Fruit fly (Drosophila melanogaster) whole organism, embryonic: ENCODE measurements around the gene CG14410.
A peak's percentile ranks its signal among the peaks of the same experiment; 100 is the strongest.

Experiments
- Abd-B ChIP-seq: fragments of 200-800 bp; sonication (Bioruptor generic); optimal IDR thresholded peaks from 2 replicates; lab custom pipeline; 2018; ENCODE audit warnings: missing biosample characterization, mild to moderate bottlenecking, missing genetic modification characterization, moderate library complexity
- Ada2b ChIP-seq: fragments of 200-800 bp; sonication (Bioruptor generic); IDR thresholded peaks from 2 replicates; pipeline ENCODE4 v1.3.6; 2022; ENCODE audit warnings: missing biosample characterization, missing genetic modification characterization
- Blimp-1 ChIP-seq: fragments of 200-800 bp; sonication (Bioruptor generic); optimal IDR thresholded peaks from 3 replicates; lab custom pipeline; 2018; ENCODE audit warnings: missing biosample characterization, missing genetic modification characterization, mild to moderate bottlenecking, moderate library complexity, missing genetic modification reagents
- CG10462 ChIP-seq: fragments of 200-800 bp; sonication (Bioruptor generic); optimal IDR thresholded peaks from 2 replicates; lab custom pipeline; 2016; ENCODE audit warnings: missing biosample characterization, missing genetic modification characterization
- CG11247 ChIP-seq: fragments of 200-800 bp; sonication (Bioruptor generic); IDR thresholded peaks from 2 replicates; pipeline ENCODE4 v1.3.6; 2022; ENCODE audit warnings: missing biosample characterization, missing genetic modification characterization
- CG12219 ChIP-seq: fragments of 200-800 bp; sonication (Bioruptor generic); optimal IDR thresholded peaks from 3 replicates; lab custom pipeline; 2018; ENCODE audit warnings: missing biosample characterization, mild to moderate bottlenecking, missing genetic modification characterization
- CG1233 ChIP-seq: fragments of 200-800 bp; sonication (Bioruptor generic); optimal IDR thresholded peaks from 4 replicates; lab custom pipeline; 2018; ENCODE audit warnings: missing biosample characterization, mild to moderate bottlenecking, missing genetic modification characterization
- CG12391 ChIP-seq: fragments of 200-800 bp; sonication (Bioruptor generic); optimal IDR thresholded peaks from 3 replicates; lab custom pipeline; 2018; ENCODE audit warnings: missing biosample characterization, mild to moderate bottlenecking, missing genetic modification characterization, moderate library complexity
- CG12659 ChIP-seq: fragments of 200-800 bp; sonication (Bioruptor generic); optimal IDR thresholded peaks from 3 replicates; lab custom pipeline; 2017; ENCODE audit warnings: mild to moderate bottlenecking, missing biosample characterization, missing genetic modification reagents, missing genetic modification characterization
- CG12769 ChIP-seq: fragments of 200-800 bp; sonication (Bioruptor generic); optimal IDR thresholded peaks from 2 replicates; lab custom pipeline; 2019; ENCODE audit warnings: missing biosample characterization, mild to moderate bottlenecking, missing genetic modification characterization, moderate library complexity
- CG14710 ChIP-seq: fragments of 200-800 bp; sonication (Bioruptor generic); optimal IDR thresholded peaks from 3 replicates; lab custom pipeline; 2019; ENCODE audit warnings: missing biosample characterization, mild to moderate bottlenecking, missing genetic modification characterization, moderate library complexity
- CG14860 ChIP-seq: fragments of 200-800 bp; sonication (Bioruptor generic); IDR thresholded peaks from 3 replicates; pipeline ENCODE4 v1.3.6; 2022; ENCODE audit warnings: missing biosample characterization, missing genetic modification characterization; ENCODE audit not compliant: partially characterized antibody
- CG14965 ChIP-seq: fragments of 200-800 bp; sonication (Bioruptor generic); optimal IDR thresholded peaks from 2 replicates; lab custom pipeline; 2016; ENCODE audit warnings: missing biosample characterization, missing genetic modification characterization, borderline replicate concordance
- CG15479 ChIP-seq: fragments of 200-800 bp; sonication (Bioruptor generic); optimal IDR thresholded peaks from 3 replicates; lab custom pipeline; 2019; ENCODE audit warnings: missing biosample characterization, mild to moderate bottlenecking, missing genetic modification characterization, moderate library complexity
- CG1602 ChIP-seq: fragments of 200-800 bp; sonication (Bioruptor generic); optimal IDR thresholded peaks from 3 replicates; lab custom pipeline; 2016; ENCODE audit warnings: missing biosample characterization, missing genetic modification characterization
- CG17359 ChIP-seq: fragments of 200-800 bp; sonication (Bioruptor generic); optimal IDR thresholded peaks from 3 replicates; lab custom pipeline; 2018; ENCODE audit warnings: missing biosample characterization, mild to moderate bottlenecking, missing genetic modification characterization, moderate library complexity
- CG17361 ChIP-seq: fragments of 200-800 bp; sonication (Bioruptor generic); IDR thresholded peaks from 3 replicates; pipeline ENCODE4 v1.3.6; 2022; ENCODE audit warnings: missing biosample characterization, missing genetic modification characterization
- CG2116 ChIP-seq: fragments of 200-800 bp; sonication (Bioruptor generic); optimal IDR thresholded peaks from 3 replicates; lab custom pipeline; 2018; ENCODE audit warnings: missing biosample characterization, mild to moderate bottlenecking, missing genetic modification characterization
- CG30403 ChIP-seq: fragments of 200-800 bp; sonication (Bioruptor generic); optimal IDR thresholded peaks from 3 replicates; lab custom pipeline; 2016; ENCODE audit warnings: missing biosample characterization, missing genetic modification characterization
- CG31441 ChIP-seq: fragments of 200-800 bp; sonication (Bioruptor generic); IDR thresholded peaks from 2 replicates; pipeline ENCODE4 v1.3.6; 2022; ENCODE audit warnings: missing biosample characterization, missing genetic modification characterization
- CG32532 ChIP-seq: fragments of 200-800 bp; sonication (Bioruptor generic); IDR thresholded peaks from 2 replicates; pipeline ENCODE4 v1.3.6; 2022; ENCODE audit warnings: missing biosample characterization, missing genetic modification characterization
- CG33557 ChIP-seq: fragments of 200-800 bp; sonication (Bioruptor generic); optimal IDR thresholded peaks from 2 replicates; lab custom pipeline; 2019; ENCODE audit warnings: missing biosample characterization, mild to moderate bottlenecking, missing genetic modification characterization, moderate library complexity
- CG34224 ChIP-seq: fragments of 200-800 bp; sonication (Bioruptor generic); IDR thresholded peaks from 3 replicates; pipeline ENCODE4 v1.3.6; 2022; ENCODE audit warnings: missing biosample characterization, missing genetic modification characterization; ENCODE audit not compliant: partially characterized antibody
- CG3995 ChIP-seq: fragments of 200-800 bp; sonication (Bioruptor generic); optimal IDR thresholded peaks from 3 replicates; lab custom pipeline; 2016; ENCODE audit warnings: missing biosample characterization, missing genetic modification characterization
- CG4424 ChIP-seq: fragments of 200-800 bp; sonication (Bioruptor generic); optimal IDR thresholded peaks from 3 replicates; lab custom pipeline; 2016; ENCODE audit warnings: missing biosample characterization, missing genetic modification characterization
- CG6765 ChIP-seq: fragments of 200-800 bp; sonication (Bioruptor generic); optimal IDR thresholded peaks from 3 replicates; lab custom pipeline; 2017; ENCODE audit warnings: missing biosample characterization, mild to moderate bottlenecking, missing genetic modification characterization
- CG7556 ChIP-seq: fragments of 200-800 bp; sonication (Bioruptor generic); optimal IDR thresholded peaks from 2 replicates; lab custom pipeline; 2017; ENCODE audit warnings: missing biosample characterization, mild to moderate bottlenecking, missing genetic modification characterization
- D19B ChIP-seq: fragments of 200-800 bp; sonication (Bioruptor generic); optimal IDR thresholded peaks from 2 replicates; lab custom pipeline; 2017; ENCODE audit warnings: missing biosample characterization, mild to moderate bottlenecking, missing genetic modification characterization
- Hey ChIP-seq: fragments of 200-800 bp; sonication (Bioruptor generic); optimal IDR thresholded peaks from 3 replicates; lab custom pipeline; 2018; ENCODE audit warnings: missing biosample characterization, mild to moderate bottlenecking, missing genetic modification characterization
- Hr78 ChIP-seq, 2 experiments: fragments of 200-800 bp in 1 of 2; fragments of >200 bp in 1 of 2; sonication (Bioruptor generic) in 1 of 2; optimal IDR thresholded peaks; 2 replicates each; lab custom pipeline; 2017 to 2019; ENCODE audit warnings: missing biosample characterization in 2 of 2, missing genetic modification characterization in 2 of 2, mild to moderate bottlenecking in 1 of 2, moderate library complexity in 1 of 2
- Lhr ChIP-seq: fragments of 200-800 bp; sonication (Bioruptor generic); optimal IDR thresholded peaks from 3 replicates; lab custom pipeline; 2017; ENCODE audit warnings: mild to moderate bottlenecking, missing biosample characterization, missing genetic modification reagents, missing genetic modification characterization
- Nf-YC ChIP-seq: fragments of 200-800 bp; optimal IDR thresholded peaks from 3 replicates; lab custom pipeline; 2019; ENCODE audit warnings: missing biosample characterization, mild to moderate bottlenecking, missing genetic modification characterization, moderate library complexity
- ab ChIP-seq: fragments of 200-800 bp; sonication (Bioruptor generic); optimal IDR thresholded peaks from 2 replicates; lab custom pipeline; 2016; ENCODE audit warnings: missing biosample characterization, missing genetic modification characterization
- abd-A ChIP-seq: fragments of 200-800 bp; sonication (Bioruptor generic); optimal IDR thresholded peaks from 3 replicates; lab custom pipeline; 2019; ENCODE audit warnings: missing biosample characterization, mild to moderate bottlenecking, missing genetic modification characterization, moderate library complexity
- ato ChIP-seq: fragments of 200-800 bp; sonication (Bioruptor generic); IDR thresholded peaks from 2 replicates; pipeline ENCODE4 v1.3.6; 2022; ENCODE audit warnings: missing biosample characterization, missing genetic modification characterization; ENCODE audit not compliant: partially characterized antibody
- bowl ChIP-seq: fragments of 200-800 bp; sonication (Bioruptor generic); IDR thresholded peaks from 2 replicates; pipeline ENCODE4 v1.3.6; 2022; ENCODE audit warnings: missing biosample characterization, missing genetic modification characterization
- gce ChIP-seq: fragments of 200-800 bp; sonication (Bioruptor generic); IDR thresholded peaks from 3 replicates; pipeline ENCODE4 v1.3.6; 2022; ENCODE audit warnings: missing biosample characterization, missing genetic modification characterization
- gcm2 ChIP-seq: fragments of 200-800 bp; sonication (Bioruptor generic); optimal IDR thresholded peaks from 2 replicates; lab custom pipeline; 2016; ENCODE audit warnings: missing biosample characterization, missing genetic modification characterization
- gem ChIP-seq: fragments of 200-800 bp; sonication (Bioruptor generic); optimal IDR thresholded peaks from 2 replicates; lab custom pipeline; 2019; ENCODE audit warnings: missing biosample characterization, mild to moderate bottlenecking, missing genetic modification characterization, moderate library complexity
- inv ChIP-seq: fragments of 200-800 bp; sonication (Bioruptor generic); IDR thresholded peaks from 2 replicates; pipeline ENCODE4 v1.3.6; 2022; ENCODE audit warnings: missing biosample characterization, missing genetic modification characterization; ENCODE audit not compliant: partially characterized antibody
- knrl ChIP-seq: fragments of 200-800 bp; sonication (Bioruptor generic); IDR thresholded peaks from 3 replicates; pipeline ENCODE4 v1.3.6; 2022; ENCODE audit warnings: missing biosample characterization, missing genetic modification characterization; ENCODE audit not compliant: partially characterized antibody
- pnt ChIP-seq: fragments of 200-800 bp; sonication (Bioruptor generic); optimal IDR thresholded peaks from 3 replicates; lab custom pipeline; 2016; ENCODE audit warnings: missing biosample characterization, missing genetic modification characterization
- pzg ChIP-seq: fragments of 200-800 bp; sonication (Bioruptor generic); optimal IDR thresholded peaks from 3 replicates; lab custom pipeline; 2018; ENCODE audit warnings: missing biosample characterization, mild to moderate bottlenecking, missing genetic modification characterization, moderate library complexity
- ssp ChIP-seq: fragments of 200-800 bp; sonication (Bioruptor generic); IDR thresholded peaks from 2 replicates; pipeline ENCODE4 v1.3.6; 2022; ENCODE audit warnings: missing biosample characterization, missing genetic modification characterization
- tin ChIP-seq: fragments of 200-800 bp; sonication (Bioruptor generic); optimal IDR thresholded peaks from 3 replicates; lab custom pipeline; 2016; ENCODE audit warnings: missing biosample characterization, missing genetic modification characterization
- tup ChIP-seq: fragments of 200-800 bp; sonication (Bioruptor generic); optimal IDR thresholded peaks from 2 replicates; lab custom pipeline; 2016; ENCODE audit warnings: missing biosample characterization, mild to moderate bottlenecking, missing genetic modification characterization, moderate library complexity
- unpg ChIP-seq: fragments of 200-800 bp; sonication (Bioruptor generic); optimal IDR thresholded peaks from 3 replicates; lab custom pipeline; 2018; ENCODE audit warnings: missing biosample characterization, mild to moderate bottlenecking, missing genetic modification characterization, moderate library complexity

CG14410 gene

dm6 chrX:14831713-14832561, 4.6 kb upstream of the CG14410 start, which contains the start of gene CG14408 (continued):
- TF ChIP-seq CG3995 (GFP tag; lab: Kevin White, UChicago) (no peak), CG12219 (GFP tag; lab: Kevin White, UChicago) (no peak), CG11247 (GFP tag; lab: Robert Waterston, UW) (no peak), gem (tag; lab: Kevin White, UChicago) (peak; percentile 50), D19B (GFP tag; lab: Kevin White, UChicago) (no peak), CG12769 (no peak), pnt (GFP tag; lab: Kevin White, UChicago) (no peak), Abd-B (GFP tag; lab: Kevin White, UChicago) (no peak), Hey (tag; lab: Kevin White, UChicago) (no peak), Hr78 (GFP tag; optimal IDR thresholded peaks at IDR 0.05; lab: Kevin White, UChicago) (no peak), Ada2b (GFP tag; lab: Robert Waterston, UW) (no peak), CG1233 (no peak), pzg (peak; percentile 10), unpg (GFP tag; lab: Kevin White, UChicago) (peak; percentile 3), Nf-YC (peak; percentile 7), Blimp-1 (peak; percentile 6), Lhr (GFP tag; lab: Kevin White, UChicago) (no peak), CG1602 (GFP tag; lab: Kevin White, UChicago) (no peak), CG34224 (GFP tag; lab: Robert Waterston, UW) (peak; percentile 66; the same call in 2 of the 3 replicates), CG14860 (GFP tag; lab: Robert Waterston, UW) (0 out of 3 replicates have a peak, but pooled peaks have one; percentile 6), CG4424 (GFP tag; lab: Kevin White, UChicago) (peak; percentile 0), CG14965 (GFP tag; lab: Kevin White, UChicago) (no peak), CG30403 (GFP tag; lab: Kevin White, UChicago) (peak; percentile 11), CG12391 (peak; percentile 45), CG32532 (GFP tag; lab: Robert Waterston, UW) (no peak), tin (GFP tag; lab: Kevin White, UChicago) (no peak), CG7556 (GFP tag; lab: Kevin White, UChicago) (peak; percentile 10), inv (GFP tag; lab: Robert Waterston, UW) (peak; percentile 28; the same call in 1 of the 2 replicates), tup (GFP tag; lab: Kevin White, UChicago) (no peak), CG14710 (tag; lab: Kevin White, UChicago) (no peak), CG17359 (peak; percentile 2), abd-A (no peak), ato (GFP tag; lab: Robert Waterston, UW) (no peak), CG17361 (GFP tag; lab: Robert Waterston, UW) (peak; percentile 28; the same call in 2 of the 3 replicates), ssp (GFP tag; lab: Robert Waterston, UW) (0 out of 2 replicates have a peak, but pooled peaks have one; percentile 13), CG6765 (GFP tag; lab: Kevin White, UChicago) (no peak), CG15479 (GFP tag; lab: Kevin White, UChicago) (no peak), CG33557 (GFP tag; lab: Kevin White, UChicago) (no peak), CG2116 (peak; percentile 40), CG31441 (GFP tag; lab: Robert Waterston, UW) (0 out of 2 replicates have a peak, but pooled peaks have one; percentile 46), CG12659 (GFP tag; lab: Kevin White, UChicago) (peak; percentile 71), CG10462 (GFP tag; lab: Kevin White, UChicago) (no peak), knrl (GFP tag; lab: Robert Waterston, UW) (peak; percentile 33; the same call in 2 of the 3 replicates), ab (no peak), bowl (GFP tag; lab: Robert Waterston, UW) (no peak), gce (GFP tag; lab: Robert Waterston, UW) (no peak), gcm2 (GFP tag; lab: Kevin White, UChicago) (no peak)
